Worm (Caenorhabditis elegans): ENCODE measurements around the gene gmap-3.

DNA sequence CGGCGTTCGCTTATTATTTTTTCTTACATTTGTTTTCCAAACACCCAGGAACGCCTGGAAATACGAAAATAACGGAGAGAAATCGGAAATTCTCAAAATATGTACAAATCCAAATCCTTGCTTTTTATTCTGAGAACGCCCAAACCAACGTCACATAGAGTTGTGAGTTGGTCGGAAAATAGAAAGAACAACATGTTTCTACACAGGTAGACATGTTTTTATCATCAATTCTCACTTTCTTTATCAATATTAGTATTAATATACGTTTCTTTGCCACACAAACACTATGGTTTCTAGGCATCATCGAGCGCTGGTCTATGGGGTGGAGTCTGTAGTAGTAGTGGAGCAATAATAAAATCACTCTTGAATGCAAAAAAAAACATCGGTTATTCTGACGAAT is 22.3 kb downstream of the gmap-3 start:
- TF ChIP-seq elt-3 (tag; optimal IDR thresholded peaks at IDR 0.05): no peak
- TF ChIP-seq nhr-25 (tag; optimal IDR thresholded peaks at IDR 0.05): no peak
- TF ChIP-seq sem-4 (tag; optimal IDR thresholded peaks at IDR 0.05): no peak
- no peak for TF ChIP-seq ceh-82 (tag; optimal IDR thresholded peaks at IDR 0.05)
- no peak for TF ChIP-seq ztf-11 (tag; optimal IDR thresholded peaks at IDR 0.05)
- TF ChIP-seq dmd-4 (tag; optimal IDR thresholded peaks at IDR 0.05): no peak

All from whole organism, L2 larva.